Worm (Caenorhabditis elegans) whole organism, young adult: ENCODE measurements around the gene sre-32.

Experiments
- B0019.2 ChIP-seq: fragments of 200-800 bp; sonication (Bioruptor generic); conservative IDR thresholded peaks from 2 replicates; pipeline ENCODE4 v1.3.6; 2022; ENCODE audit warnings: missing genetic modification reagents, missing genetic modification characterization, missing compliant biosample characterization
- B0261.1 ChIP-seq: sonication (generic microtip); optimal IDR thresholded peaks from 2 replicates; lab custom pipeline; 2016; ENCODE audit warnings: mild to moderate bottlenecking, missing genetic modification characterization, moderate library complexity, missing compliant biosample characterization
- C17E4.6 ChIP-seq: fragments of 200-800 bp; sonication (Bioruptor generic); IDR thresholded peaks from 2 replicates; pipeline ENCODE4 v1.3.6; 2022; ENCODE audit warnings: missing genetic modification reagents, missing genetic modification characterization, missing compliant biosample characterization
- F23B12.7 ChIP-seq: sonication (generic microtip); optimal IDR thresholded peaks from 2 replicates; lab custom pipeline; 2017; ENCODE audit warnings: missing genetic modification characterization, mild to moderate bottlenecking, missing compliant biosample characterization, antibody characterized with exemption, moderate library complexity; ENCODE audit not compliant: insufficient read depth
- F33H1.4 ChIP-seq: fragments of 200-800 bp; sonication (Bioruptor generic); IDR thresholded peaks from 2 replicates; pipeline ENCODE4 v1.3.6; 2022; ENCODE audit warnings: missing genetic modification reagents, missing genetic modification characterization, missing compliant biosample characterization
- T26A5.8 ChIP-seq: sonication (generic microtip); optimal IDR thresholded peaks from 2 replicates; lab custom pipeline; 2016; ENCODE audit warnings: missing genetic modification characterization, missing compliant biosample characterization
- Y53F4B.3 ChIP-seq: fragments of 200-800 bp; sonication (Bioruptor generic); IDR thresholded peaks from 2 replicates; pipeline ENCODE4 v1.3.6; 2022; ENCODE audit warnings: missing genetic modification reagents, missing genetic modification characterization, missing compliant biosample characterization
- Y95B8A.8 ChIP-seq: fragments of 200-800 bp; sonication (Bioruptor generic); IDR thresholded peaks from 2 replicates; pipeline ENCODE4 v1.3.6; 2022; ENCODE audit warnings: missing genetic modification reagents, missing genetic modification characterization, missing compliant biosample characterization
- attf-3 ChIP-seq: fragments of 200-800 bp; sonication (Bioruptor generic); conservative IDR thresholded peaks from 2 replicates; pipeline ENCODE4 v1.3.6; 2022; ENCODE audit warnings: missing genetic modification reagents, missing genetic modification characterization, missing compliant biosample characterization
- attf-5 ChIP-seq: fragments of 200-800 bp; sonication (Bioruptor generic); optimal IDR thresholded peaks from 2 replicates; lab custom pipeline; 2018; ENCODE audit warnings: mild to moderate bottlenecking, missing genetic modification characterization, missing compliant biosample characterization
- bed-1 ChIP-seq: fragments of 200-800 bp; sonication (Bioruptor generic); IDR thresholded peaks from 2 replicates; pipeline ENCODE4 v1.3.6; 2022; ENCODE audit warnings: missing genetic modification reagents, missing genetic modification characterization, missing compliant biosample characterization
- ccch-3 ChIP-seq: fragments of 200-800 bp; sonication (Bioruptor generic); optimal IDR thresholded peaks from 2 replicates; lab custom pipeline; 2018; ENCODE audit warnings: mild to moderate bottlenecking, missing genetic modification characterization, missing compliant biosample characterization
- ceh-79 ChIP-seq: sonication (generic microtip); optimal IDR thresholded peaks from 2 replicates; lab custom pipeline; 2017; ENCODE audit warnings: mild to moderate bottlenecking, missing genetic modification characterization, missing compliant biosample characterization
- die-1 ChIP-seq: sonication (generic microtip); optimal IDR thresholded peaks from 2 replicates; lab custom pipeline; 2016; ENCODE audit warnings: missing genotype, mild to moderate bottlenecking, missing genetic modification characterization, missing compliant biosample characterization
- efl-1 ChIP-seq: fragments of 150-350 bp; optimal IDR thresholded peaks from 2 replicates; lab custom pipeline; 2014; ENCODE audit warnings: missing biosample characterization, missing genetic modification reagents, missing genetic modification characterization
- gei-17 ChIP-seq: fragments of 200-800 bp; sonication (Bioruptor generic); optimal IDR thresholded peaks from 2 replicates; lab custom pipeline; 2018; ENCODE audit warnings: mild to moderate bottlenecking, missing genetic modification characterization, missing compliant biosample characterization
- hlh-12 ChIP-seq: sonication (generic microtip); optimal IDR thresholded peaks from 2 replicates; lab custom pipeline; 2016; ENCODE audit warnings: missing genetic modification characterization, missing compliant biosample characterization
- hmg-1.2 ChIP-seq: fragments of 200-800 bp; sonication (Bioruptor generic); IDR thresholded peaks from 2 replicates; pipeline ENCODE4 v1.3.6; 2022; ENCODE audit warnings: missing genetic modification reagents, missing genetic modification characterization, missing compliant biosample characterization
- hsf-1 ChIP-seq: fragments of 200-800 bp; sonication (Bioruptor generic); IDR thresholded peaks from 2 replicates; pipeline ENCODE4 v1.3.6; 2022; ENCODE audit warnings: missing genetic modification reagents, missing genetic modification characterization, missing compliant biosample characterization
- let-607 ChIP-seq, 2 experiments: fragments of 200-800 bp in 1 of 2; sonication (Bioruptor generic) in 1 of 2; sonication (generic microtip) in 1 of 2; optimal IDR thresholded peaks; 2 replicates each; lab custom pipeline; 2016 to 2018; ENCODE audit warnings: mild to moderate bottlenecking in 2 of 2, missing compliant biosample characterization in 2 of 2, missing genetic modification characterization in 2 of 2, moderate library complexity in 2 of 2, missing genotype in 1 of 2
- lin-26 ChIP-seq: fragments of 200-800 bp; sonication (Bioruptor generic); IDR thresholded peaks from 2 replicates; pipeline ENCODE4 v1.3.6; 2022; ENCODE audit warnings: missing genetic modification reagents, missing genetic modification characterization, missing compliant biosample characterization
- lin-40 ChIP-seq: sonication (generic microtip); optimal IDR thresholded peaks from 2 replicates; lab custom pipeline; 2016; ENCODE audit warnings: missing genetic modification characterization, mild to moderate bottlenecking, missing compliant biosample characterization, missing genotype, missing genetic modification reagents
- madf-6 ChIP-seq: fragments of 200-800 bp; sonication (Bioruptor generic); IDR thresholded peaks from 2 replicates; pipeline ENCODE4 v1.3.6; 2022; ENCODE audit warnings: missing genetic modification reagents, missing genetic modification characterization, missing compliant biosample characterization
- madf-8 ChIP-seq: fragments of 200-800 bp; sonication (Bioruptor generic); conservative IDR thresholded peaks from 2 replicates; pipeline ENCODE4 v1.3.6; 2022; ENCODE audit warnings: missing genetic modification reagents, missing genetic modification characterization, missing compliant biosample characterization
- mes-4 ChIP-seq: sonication (generic microtip); optimal IDR thresholded peaks from 2 replicates; lab custom pipeline; 2016; ENCODE audit warnings: missing genotype, missing genetic modification characterization, missing compliant biosample characterization
- nfya-1 ChIP-seq: sonication (generic microtip); optimal IDR thresholded peaks from 2 replicates; lab custom pipeline; 2017; ENCODE audit warnings: antibody characterized with exemption, missing compliant biosample characterization, missing genetic modification characterization, borderline replicate concordance; ENCODE audit not compliant: insufficient read depth
- nhr-120 ChIP-seq: fragments of 200-800 bp; sonication (Bioruptor generic); IDR thresholded peaks from 2 replicates; pipeline ENCODE4 v1.3.6; 2022; ENCODE audit warnings: missing genetic modification characterization, missing compliant biosample characterization
- nhr-90 ChIP-seq: sonication (generic microtip); optimal IDR thresholded peaks from 2 replicates; lab custom pipeline; 2016; ENCODE audit warnings: missing genotype, mild to moderate bottlenecking, missing genetic modification characterization, missing compliant biosample characterization
- pha-4 ChIP-seq: fragments of 150-350 bp; sonication (generic microtip); optimal IDR thresholded peaks from 2 replicates; lab custom pipeline; 2014; ENCODE audit warnings: missing biosample characterization, missing genetic modification reagents, missing genetic modification characterization
- snpc-3.4 ChIP-seq: sonication (generic microtip); optimal IDR thresholded peaks from 2 replicates; lab custom pipeline; 2017; ENCODE audit warnings: missing genetic modification characterization, mild to moderate bottlenecking, missing compliant biosample characterization, antibody characterized with exemption, moderate library complexity, missing genotype, missing genetic modification reagents
- snpc-4 ChIP-seq, 5 experiments: fragments of 150-350 bp in 1 of 5; sonication (generic microtip) in 4 of 5; optimal IDR thresholded peaks; 2 replicates each; lab custom pipeline; 2014 to 2018; ENCODE audit warnings: missing genetic modification characterization in 5 of 5, missing biosample characterization in 3 of 5, antibody characterized with exemption in 2 of 5, mild to moderate bottlenecking in 2 of 5, missing compliant biosample characterization in 2 of 5, missing genotype in 2 of 5, moderate library complexity in 2 of 5, missing genetic modification reagents in 1 of 5
- tbp1 ChIP-seq: fragments of 200-800 bp; sonication (Bioruptor generic); optimal IDR thresholded peaks from 2 replicates; lab custom pipeline; 2018; ENCODE audit warnings: mild to moderate bottlenecking, missing genetic modification characterization, missing compliant biosample characterization
- tbx-9 ChIP-seq: sonication (generic microtip); optimal IDR thresholded peaks from 2 replicates; lab custom pipeline; 2016; ENCODE audit warnings: borderline replicate concordance, missing genetic modification characterization, inconsistent platforms, missing compliant biosample characterization
- tlf-1 ChIP-seq: fragments of 200-800 bp; sonication (Bioruptor generic); optimal IDR thresholded peaks from 2 replicates; lab custom pipeline; 2018; ENCODE audit warnings: mild to moderate bottlenecking, missing genetic modification characterization, missing compliant biosample characterization
- unc-130 ChIP-seq: sonication (generic microtip); optimal IDR thresholded peaks from 2 replicates; lab custom pipeline; 2016; ENCODE audit warnings: missing genetic modification reagents, missing genetic modification characterization, missing compliant biosample characterization
- zfh-2 ChIP-seq: fragments of 200-800 bp; sonication (Bioruptor generic); conservative IDR thresholded peaks from 2 replicates; pipeline ENCODE4 v1.3.6; 2022; ENCODE audit warnings: missing genetic modification reagents, missing genetic modification characterization, missing compliant biosample characterization
- zim-3 ChIP-seq: sonication (generic microtip); optimal IDR thresholded peaks from 2 replicates; lab custom pipeline; 2017; ENCODE audit warnings: mild to moderate bottlenecking, missing genetic modification characterization, moderate library complexity, missing compliant biosample characterization
- ztf-22 ChIP-seq: fragments of 200-800 bp; sonication (Bioruptor generic); optimal IDR thresholded peaks from 2 replicates; lab custom pipeline; 2018; ENCODE audit warnings: mild to moderate bottlenecking, missing genetic modification characterization, moderate library complexity, missing compliant biosample characterization
- ztf-25 ChIP-seq: fragments of 200-800 bp; sonication (Bioruptor generic); IDR thresholded peaks from 2 replicates; pipeline ENCODE4 v1.3.6; 2022; ENCODE audit warnings: missing genetic modification reagents, missing genetic modification characterization, missing compliant biosample characterization
- ztf-26 ChIP-seq: sonication (generic microtip); optimal IDR thresholded peaks from 2 replicates; lab custom pipeline; 2017; ENCODE audit warnings: missing genetic modification characterization, missing compliant biosample characterization
- ztf-28 ChIP-seq: fragments of 200-800 bp; sonication (Bioruptor generic); IDR thresholded peaks from 2 replicates; pipeline ENCODE4 v1.3.6; 2022; ENCODE audit warnings: missing genetic modification reagents, missing genetic modification characterization, missing compliant biosample characterization
- ztf-3 ChIP-seq: fragments of 200-800 bp; sonication (Bioruptor generic); optimal IDR thresholded peaks from 2 replicates; lab custom pipeline; 2018; ENCODE audit warnings: mild to moderate bottlenecking, missing genetic modification characterization, missing compliant biosample characterization

sre-32 gene

DNA sequence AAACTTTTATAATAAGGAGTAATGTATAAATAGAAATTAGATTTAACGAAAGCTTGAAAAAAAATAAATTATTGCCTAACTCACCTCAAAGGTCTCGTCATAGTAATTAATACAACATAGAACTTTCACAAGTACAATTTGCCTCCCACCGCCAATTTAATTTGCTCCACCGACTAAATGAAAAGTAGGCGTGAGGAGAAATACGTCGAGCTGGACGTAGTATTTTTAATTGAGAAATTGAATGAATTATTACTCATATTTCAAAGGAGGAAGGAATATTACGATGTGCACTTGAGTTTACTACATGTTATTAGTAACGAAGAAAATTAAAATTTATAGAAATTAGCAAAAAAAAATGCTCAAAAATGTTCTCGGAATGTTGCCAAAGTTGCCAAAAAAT is 18.1 kb downstream of the sre-32 start, which contains the start of gene Y57A10C.9:
Gene Y57A10C.9 (minus strand): TSS at position 101 of the 400 bp plus-strand sequence.
- TF ChIP-seq hlh-12 (tag; lab: Kevin White, UChicago): no peak
- TF ChIP-seq mes-4 (tag; lab: Kevin White, UChicago): no peak
- no peak for TF ChIP-seq ztf-22 (GFP tag; lab: Kevin White, UChicago)
- no peak for TF ChIP-seq madf-8 (GFP tag; lab: Robert Waterston, UW)
- no peak for TF ChIP-seq tbx-9 (tag; lab: Kevin White, UChicago)
- TF ChIP-seq attf-5 (GFP tag; lab: Kevin White, UChicago): no peak
- TF ChIP-seq tlf-1 (GFP tag; lab: Kevin White, UChicago): no peak
- no peak for TF ChIP-seq T26A5.8 (tag; lab: Kevin White, UChicago)
- TF ChIP-seq F23B12.7 (tag; lab: Kevin White, UChicago): no peak
- no peak for TF ChIP-seq snpc-4 (GFP tag; optimal IDR thresholded peaks at IDR 0.05; lab: Kevin White, UChicago)
- TF ChIP-seq snpc-4 (tag; optimal IDR thresholded peaks at IDR 0.05; lab: Kevin White, UChicago): no peak
- TF ChIP-seq gei-17 (GFP tag; lab: Kevin White, UChicago): no peak
- no peak for TF ChIP-seq hsf-1
- no peak for TF ChIP-seq ztf-26 (tag; lab: Kevin White, UChicago)

ce11 chrII:12436717-12437116 is 19.8 kb downstream of the sre-32 start:
- no peak for TF ChIP-seq B0019.2 (GFP tag; lab: Robert Waterston, UW)
- no peak for TF ChIP-seq ztf-26 (tag; lab: Kevin White, UChicago)
- TF ChIP-seq madf-6 (GFP tag; lab: Robert Waterston, UW): no peak
- TF ChIP-seq unc-130: no peak
- no peak for TF ChIP-seq ztf-3 (GFP tag; lab: Kevin White, UChicago)
- no peak for TF ChIP-seq zim-3 (tag; lab: Kevin White, UChicago)
- no peak for TF ChIP-seq C17E4.6 (GFP tag; lab: Robert Waterston, UW)
- no peak for TF ChIP-seq mes-4 (tag; lab: Kevin White, UChicago)
- no peak for TF ChIP-seq ceh-79
- TF ChIP-seq Y95B8A.8: no peak
- TF ChIP-seq let-607 (tag; optimal IDR thresholded peaks at IDR 0.05; lab: Kevin White, UChicago): no peak

DNA sequence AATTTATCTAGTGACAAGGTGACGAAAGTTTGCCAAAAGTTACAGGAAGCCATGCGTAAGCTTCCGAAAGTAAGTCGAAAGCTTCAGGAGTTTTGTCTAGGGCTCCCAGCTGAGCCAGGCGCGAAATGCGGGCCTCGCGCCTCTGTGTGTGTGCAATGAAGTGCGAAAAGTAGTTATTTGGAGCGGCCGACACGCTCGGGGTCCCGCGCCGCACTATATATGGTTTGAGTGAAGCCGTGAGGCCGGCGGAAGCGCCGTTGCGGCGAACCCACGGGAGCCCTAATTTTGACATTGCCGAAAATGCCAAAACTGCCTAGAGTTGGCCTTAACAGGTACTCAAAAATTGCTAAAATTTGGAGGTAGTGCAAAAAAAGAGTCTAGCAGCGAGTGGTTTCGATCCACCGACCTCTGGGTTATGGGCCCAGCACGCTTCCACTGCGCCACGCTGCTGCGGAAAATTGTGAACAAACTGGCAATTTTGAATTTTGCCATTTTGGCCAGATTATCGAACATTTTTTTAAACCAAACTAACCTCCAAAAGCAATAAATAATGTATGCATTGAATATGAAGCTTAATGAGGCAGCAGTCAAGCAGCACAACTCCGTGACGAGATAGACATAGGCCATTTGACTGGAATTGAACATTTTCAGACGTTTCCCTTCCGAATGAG is 21.2 kb downstream of the sre-32 start:
- TF ChIP-seq attf-3 (GFP tag; lab: Robert Waterston, UW): no peak
- peak; percentile 22; the same call in 1 of the 2 replicates for TF ChIP-seq F33H1.4 (GFP tag; lab: Robert Waterston, UW)
- no peak for TF ChIP-seq snpc-3.4 (tag; lab: Kevin White, UChicago)
- no peak for TF ChIP-seq ceh-79
- no peak for TF ChIP-seq efl-1 (GFP tag; lab: Kevin White, UChicago)
- no peak for TF ChIP-seq nhr-90
- TF ChIP-seq hmg-1.2 (GFP tag; lab: Robert Waterston, UW): peak; percentile 23; the same call in 1 of the 2 replicates
- peak; percentile 61 for TF ChIP-seq B0261.1 (tag; lab: Kevin White, UChicago)
- no peak for TF ChIP-seq lin-40
- TF ChIP-seq snpc-4 (GFP tag; optimal IDR thresholded peaks at IDR 0.05; lab: Kevin White, UChicago): no peak
- peak in 2 of 4 experiments; percentile 36 to 75 for TF ChIP-seq snpc-4 (tag; optimal IDR thresholded peaks at IDR 0.05; lab: Kevin White, UChicago)
- TF ChIP-seq bed-1 (GFP tag; lab: Robert Waterston, UW): no peak
- no peak for TF ChIP-seq ccch-3 (GFP tag; lab: Kevin White, UChicago)
- TF ChIP-seq zim-3 (tag; lab: Kevin White, UChicago): peak; percentile 1
- TF ChIP-seq zfh-2 (GFP tag; lab: Robert Waterston, UW): peak; percentile 81
- no peak for TF ChIP-seq mes-4 (tag; lab: Kevin White, UChicago)
- TF ChIP-seq nhr-120 (GFP tag; lab: Robert Waterston, UW): 0 out of 2 replicates have a peak, but pooled peaks have one; percentile 11
- peak; percentile 45 for TF ChIP-seq die-1
- TF ChIP-seq ztf-28 (GFP tag; lab: Robert Waterston, UW): 0 out of 2 replicates have a peak, but pooled peaks have one; percentile 13
- peak; percentile 65; the same call in 1 of the 2 replicates for TF ChIP-seq lin-26 (GFP tag; lab: Robert Waterston, UW)
- peak; percentile 22 for TF ChIP-seq F23B12.7 (tag; lab: Kevin White, UChicago)
- no peak for TF ChIP-seq Y53F4B.3 (GFP tag; lab: Robert Waterston, UW)
- TF ChIP-seq ztf-25: 0 out of 2 replicates have a peak, but pooled peaks have one; percentile 32
- TF ChIP-seq pha-4 (tag; lab: Kevin White, UChicago): no peak
- TF ChIP-seq nfya-1 (tag; lab: Kevin White, UChicago): no peak
- TF ChIP-seq tbp1 (GFP tag; lab: Kevin White, UChicago): peak; percentile 87
